Fruit fly (Drosophila melanogaster) whole organism, embryonic: ENCODE results near the gene Zn72D.

Experiments
- Bteb2 ChIP-seq: fragments of 200-800 bp; sonication (Bioruptor generic); optimal IDR thresholded peaks from 2 replicates; lab custom pipeline; 2016; ENCODE audit warnings: missing biosample characterization, missing genetic modification characterization
- CG10209 ChIP-seq: fragments of 200-800 bp; sonication (Bioruptor generic); optimal IDR thresholded peaks from 3 replicates; lab custom pipeline; 2017; ENCODE audit warnings: missing biosample characterization, mild to moderate bottlenecking, missing genetic modification characterization, missing genetic modification reagents
- CG10366 ChIP-seq: fragments of 200-800 bp; sonication (Bioruptor generic); IDR thresholded peaks from 2 replicates; pipeline ENCODE4 v1.3.6; 2022; ENCODE audit warnings: missing biosample characterization, missing genetic modification characterization
- CG10979 ChIP-seq: fragments of 200-800 bp; sonication (Bioruptor generic); optimal IDR thresholded peaks from 2 replicates; lab custom pipeline; 2018; ENCODE audit warnings: missing biosample characterization, mild to moderate bottlenecking, missing genetic modification characterization, moderate library complexity
- CG13287 ChIP-seq: fragments of 200-800 bp; sonication (Bioruptor generic); IDR thresholded peaks from 2 replicates; pipeline ENCODE4 v1.3.6; 2022; ENCODE audit warnings: missing biosample characterization, missing genetic modification characterization; ENCODE audit not compliant: partially characterized antibody
- CG14710 ChIP-seq: fragments of 200-800 bp; sonication (Bioruptor generic); optimal IDR thresholded peaks from 3 replicates; lab custom pipeline; 2019; ENCODE audit warnings: missing biosample characterization, mild to moderate bottlenecking, missing genetic modification characterization, moderate library complexity
- CG15073 ChIP-seq: fragments of 200-800 bp; sonication (Bioruptor generic); optimal IDR thresholded peaks from 2 replicates; lab custom pipeline; 2016; ENCODE audit warnings: missing biosample characterization, missing genetic modification characterization
- CG17328 ChIP-seq: fragments of 200-800 bp; sonication (Bioruptor generic); IDR thresholded peaks from 2 replicates; pipeline ENCODE4 v1.3.6; 2022; ENCODE audit warnings: missing biosample characterization, missing genetic modification characterization
- CG17612 ChIP-seq: fragments of 200-800 bp; sonication (Bioruptor generic); IDR thresholded peaks from 2 replicates; pipeline ENCODE4 v1.3.6; 2022; ENCODE audit warnings: missing biosample characterization, missing genetic modification characterization
- CG2129 ChIP-seq: fragments of 200-800 bp; sonication (Bioruptor generic); IDR thresholded peaks from 2 replicates; pipeline ENCODE4 v1.3.6; 2022; ENCODE audit warnings: missing biosample characterization, missing genetic modification characterization; ENCODE audit not compliant: partially characterized antibody
- CG3065 ChIP-seq: fragments of 200-800 bp; sonication (Bioruptor generic); optimal IDR thresholded peaks from 2 replicates; lab custom pipeline; 2016; ENCODE audit warnings: missing biosample characterization, missing genetic modification characterization
- CG7786 ChIP-seq: fragments of 200-800 bp; sonication (Bioruptor generic); optimal IDR thresholded peaks from 2 replicates; lab custom pipeline; 2016; ENCODE audit warnings: missing biosample characterization, missing genetic modification characterization
- CG7839 ChIP-seq: fragments of 200-800 bp; sonication (Bioruptor generic); optimal IDR thresholded peaks from 3 replicates; lab custom pipeline; 2018; ENCODE audit warnings: missing biosample characterization, mild to moderate bottlenecking, missing genetic modification characterization, moderate library complexity
- CG9609 ChIP-seq: fragments of 200-800 bp; sonication (Bioruptor generic); optimal IDR thresholded peaks from 3 replicates; lab custom pipeline; 2016; ENCODE audit warnings: missing biosample characterization, missing genetic modification characterization
- Chrac-16 ChIP-seq: fragments of 200-800 bp; sonication (Bioruptor generic); optimal IDR thresholded peaks from 3 replicates; lab custom pipeline; 2016; ENCODE audit warnings: missing biosample characterization, missing genetic modification characterization
- CkIIα-i1 ChIP-seq: fragments of 200-800 bp; sonication (Bioruptor generic); IDR thresholded peaks from 2 replicates; pipeline ENCODE4 v1.3.6; 2022; ENCODE audit warnings: missing biosample characterization, missing genetic modification characterization
- CrebB ChIP-seq: fragments of 200-800 bp; sonication (Bioruptor generic); optimal IDR thresholded peaks from 3 replicates; lab custom pipeline; 2018; ENCODE audit warnings: missing biosample characterization, mild to moderate bottlenecking, missing genetic modification characterization
- Dip3 ChIP-seq: fragments of 200-800 bp; sonication (Bioruptor generic); optimal IDR thresholded peaks from 3 replicates; lab custom pipeline; 2016; ENCODE audit warnings: missing biosample characterization, missing genetic modification characterization
- Hmr ChIP-seq: fragments of 200-800 bp; sonication (Bioruptor generic); optimal IDR thresholded peaks from 3 replicates; lab custom pipeline; 2017; ENCODE audit warnings: mild to moderate bottlenecking, missing biosample characterization, missing genetic modification reagents, missing genetic modification characterization
- Hmx ChIP-seq: fragments of 200-800 bp; sonication (Bioruptor generic); optimal IDR thresholded peaks from 2 replicates; lab custom pipeline; 2016; ENCODE audit warnings: missing biosample characterization, missing genetic modification characterization
- Hr3 ChIP-seq: fragments of 200-800 bp; sonication (Bioruptor generic); optimal IDR thresholded peaks from 3 replicates; lab custom pipeline; 2016; ENCODE audit warnings: missing biosample characterization, missing genetic modification characterization
- MESR4 ChIP-seq: fragments of 200-800 bp; sonication (Bioruptor generic); optimal IDR thresholded peaks from 2 replicates; lab custom pipeline; 2018; ENCODE audit warnings: missing biosample characterization, mild to moderate bottlenecking, missing genetic modification characterization, moderate library complexity
- Meics ChIP-seq: fragments of 200-800 bp; sonication (Bioruptor generic); optimal IDR thresholded peaks from 2 replicates; lab custom pipeline; 2017; ENCODE audit warnings: missing biosample characterization, mild to moderate bottlenecking, missing genetic modification characterization
- Myb ChIP-seq: fragments of 200-800 bp; sonication (Bioruptor generic); optimal IDR thresholded peaks from 2 replicates; lab custom pipeline; 2016; ENCODE audit warnings: missing biosample characterization, missing genetic modification characterization
- NFAT ChIP-seq: fragments of 200-800 bp; sonication (Bioruptor generic); IDR thresholded peaks from 2 replicates; pipeline ENCODE4 v1.3.6; 2022; ENCODE audit warnings: missing biosample characterization, missing genetic modification characterization
- Nf-YA ChIP-seq: fragments of 200-800 bp; sonication (Bioruptor generic); IDR thresholded peaks from 2 replicates; pipeline ENCODE4 v1.3.6; 2022; ENCODE audit warnings: missing biosample characterization, missing genetic modification characterization
- Nf-YC ChIP-seq: fragments of 200-800 bp; optimal IDR thresholded peaks from 3 replicates; lab custom pipeline; 2019; ENCODE audit warnings: missing biosample characterization, mild to moderate bottlenecking, missing genetic modification characterization, moderate library complexity
- Rfx ChIP-seq: fragments of 200-800 bp; sonication (Bioruptor generic); IDR thresholded peaks from 2 replicates; pipeline ENCODE4 v1.3.6; 2022; ENCODE audit warnings: missing biosample characterization, missing genetic modification characterization
- Ssrp ChIP-seq: fragments of 200-800 bp; sonication (Bioruptor generic); optimal IDR thresholded peaks from 2 replicates; lab custom pipeline; 2018; ENCODE audit warnings: missing biosample characterization, mild to moderate bottlenecking, missing genetic modification characterization, moderate library complexity
- abd-A ChIP-seq: fragments of 200-800 bp; sonication (Bioruptor generic); optimal IDR thresholded peaks from 3 replicates; lab custom pipeline; 2019; ENCODE audit warnings: missing biosample characterization, mild to moderate bottlenecking, missing genetic modification characterization, moderate library complexity
- ase ChIP-seq: fragments of 200-800 bp; sonication (Bioruptor generic); IDR thresholded peaks from 3 replicates; pipeline ENCODE4 v1.3.6; 2022; ENCODE audit warnings: missing biosample characterization, missing genetic modification characterization
- ato ChIP-seq: fragments of 200-800 bp; sonication (Bioruptor generic); IDR thresholded peaks from 2 replicates; pipeline ENCODE4 v1.3.6; 2022; ENCODE audit warnings: missing biosample characterization, missing genetic modification characterization; ENCODE audit not compliant: partially characterized antibody
- btn ChIP-seq: fragments of 200-800 bp; sonication (Bioruptor generic); optimal IDR thresholded peaks from 2 replicates; lab custom pipeline; 2016; ENCODE audit warnings: missing biosample characterization, missing genetic modification characterization
- chif ChIP-seq, 2 experiments: fragments of 200-800 bp; sonication (Bioruptor generic); optimal IDR thresholded peaks; 3 replicates each; lab custom pipeline; 2016; ENCODE audit warnings: missing biosample characterization in 2 of 2, missing genetic modification characterization in 2 of 2
- ci ChIP-seq: fragments of 200-800 bp; sonication (Bioruptor generic); IDR thresholded peaks from 3 replicates; pipeline ENCODE4 v1.3.6; 2022; ENCODE audit warnings: missing biosample characterization, missing genetic modification characterization
- gce ChIP-seq: fragments of 200-800 bp; sonication (Bioruptor generic); IDR thresholded peaks from 3 replicates; pipeline ENCODE4 v1.3.6; 2022; ENCODE audit warnings: missing biosample characterization, missing genetic modification characterization
- hbn ChIP-seq: fragments of 200-800 bp; sonication (Bioruptor generic); IDR thresholded peaks from 2 replicates; pipeline ENCODE4 v1.3.6; 2022; ENCODE audit warnings: missing biosample characterization, missing genetic modification characterization; ENCODE audit not compliant: partially characterized antibody
- jing ChIP-seq: fragments of 200-800 bp; sonication (Bioruptor generic); optimal IDR thresholded peaks from 2 replicates; lab custom pipeline; 2018; ENCODE audit warnings: missing biosample characterization, mild to moderate bottlenecking, missing genetic modification characterization
- jumu ChIP-seq: fragments of 200-800 bp; sonication (Bioruptor generic); optimal IDR thresholded peaks from 3 replicates; lab custom pipeline; 2016; ENCODE audit warnings: missing biosample characterization, missing genetic modification characterization
- knrl ChIP-seq: fragments of 200-800 bp; sonication (Bioruptor generic); IDR thresholded peaks from 3 replicates; pipeline ENCODE4 v1.3.6; 2022; ENCODE audit warnings: missing biosample characterization, missing genetic modification characterization; ENCODE audit not compliant: partially characterized antibody
- lmd ChIP-seq: fragments of 200-800 bp; sonication (Bioruptor generic); IDR thresholded peaks from 2 replicates; pipeline ENCODE4 v1.3.6; 2022; ENCODE audit warnings: missing biosample characterization, missing genetic modification characterization
- nmo ChIP-seq: fragments of 200-800 bp; sonication (Bioruptor generic); optimal IDR thresholded peaks from 2 replicates; lab custom pipeline; 2018; ENCODE audit warnings: missing biosample characterization, mild to moderate bottlenecking, missing genetic modification characterization, moderate library complexity
- oc ChIP-seq: fragments of 200-800 bp; sonication (Bioruptor generic); optimal IDR thresholded peaks from 2 replicates; lab custom pipeline; 2018; ENCODE audit warnings: missing biosample characterization, mild to moderate bottlenecking, missing genetic modification characterization, moderate library complexity
- peb ChIP-seq: fragments of 200-800 bp; sonication (Bioruptor generic); IDR thresholded peaks from 2 replicates; pipeline ENCODE4 v1.3.6; 2022; ENCODE audit warnings: missing biosample characterization, missing genetic modification characterization
- phol ChIP-seq: fragments of 200-800 bp; sonication (Bioruptor generic); optimal IDR thresholded peaks from 3 replicates; lab custom pipeline; 2018; ENCODE audit warnings: missing biosample characterization, mild to moderate bottlenecking, missing genetic modification characterization, moderate library complexity
- sr ChIP-seq: fragments of 200-800 bp; sonication (Bioruptor generic); IDR thresholded peaks from 3 replicates; pipeline ENCODE4 v1.3.6; 2022; ENCODE audit warnings: missing biosample characterization, missing genetic modification characterization
- tap ChIP-seq: fragments of 200-800 bp; optimal IDR thresholded peaks from 3 replicates; lab custom pipeline; 2019; ENCODE audit warnings: missing biosample characterization, mild to moderate bottlenecking, missing genetic modification characterization, moderate library complexity
- ttk ChIP-seq: fragments of 200-800 bp; sonication (Bioruptor generic); IDR thresholded peaks from 2 replicates; pipeline ENCODE4 v2.1.2; 2022; ENCODE audit warnings: missing biosample characterization, missing genetic modification characterization
- usp ChIP-seq: fragments of >200 bp; optimal IDR thresholded peaks from 2 replicates; lab custom pipeline; 2017; ENCODE audit warnings: missing biosample characterization, missing genetic modification characterization
- wdn ChIP-seq: fragments of 200-800 bp; sonication (Bioruptor generic); IDR thresholded peaks from 2 replicates; pipeline ENCODE4 v1.3.6; 2022; ENCODE audit warnings: missing biosample characterization, missing genetic modification characterization

The Zn72D gene

dm6 chr3L:16160420-16161069 lies 48.1 kb upstream of the Zn72D start (continued):
- no peak for TF ChIP-seq sr (GFP tag; lab: Robert Waterston, UW)
- TF ChIP-seq Chrac-16 (GFP tag; lab: Kevin White, UChicago), result peak; percentile 47
- TF ChIP-seq Dip3 (GFP tag; lab: Kevin White, UChicago), result peak; percentile 73
- TF ChIP-seq Nf-YC (tag; lab: Kevin White, UChicago), result peak; percentile 41
- peak; percentile 31 to 50 for TF ChIP-seq chif (GFP tag; optimal IDR thresholded peaks at IDR 0.05; lab: Kevin White, UChicago)
- peak; percentile 73 for TF ChIP-seq CG9609 (GFP tag; lab: Kevin White, UChicago)
- TF ChIP-seq CG10979, result peak; percentile 49
- TF ChIP-seq CG7839 (tag; lab: Kevin White, UChicago), result peak; percentile 79
- TF ChIP-seq abd-A (tag; lab: Kevin White, UChicago), result no peak
- TF ChIP-seq CG17328 (GFP tag; lab: Robert Waterston, UW), result no peak
- peak; percentile 56 for TF ChIP-seq Hr3
- no peak for TF ChIP-seq ci (GFP tag; lab: Robert Waterston, UW)
- TF ChIP-seq wdn (GFP tag; lab: Robert Waterston, UW), result no peak
- no peak for TF ChIP-seq CG15073
- peak; percentile 75 for TF ChIP-seq CG10209 (GFP tag; lab: Kevin White, UChicago)
- no peak for TF ChIP-seq Bteb2 (GFP tag; lab: Kevin White, UChicago)
- no peak for TF ChIP-seq Hmx
- TF ChIP-seq CG3065, result no peak
- TF ChIP-seq ase, result 0 out of 3 replicates have a peak, but pooled peaks have one; percentile 36
- TF ChIP-seq peb (GFP tag; lab: Robert Waterston, UW), result no peak
- TF ChIP-seq phol, result peak; percentile 67
- no peak for TF ChIP-seq CG2129
- TF ChIP-seq CG17612 (GFP tag; lab: Robert Waterston, UW), result no peak
- peak; percentile 23 for TF ChIP-seq jumu (GFP tag; lab: Kevin White, UChicago)
- peak; percentile 69 for TF ChIP-seq nmo (GFP tag; lab: Kevin White, UChicago)
- TF ChIP-seq Myb (GFP tag; lab: Kevin White, UChicago), result peak; percentile 43
- peak; percentile 48 for TF ChIP-seq tap (tag; lab: Kevin White, UChicago)
- no peak for TF ChIP-seq MESR4
- no peak for TF ChIP-seq CrebB (tag; lab: Kevin White, UChicago)
- TF ChIP-seq Ssrp (tag; lab: Kevin White, UChicago), result peak; percentile 60
- TF ChIP-seq gce, result no peak
- TF ChIP-seq CG10366 (GFP tag; lab: Robert Waterston, UW), result peak; percentile 28; the same call in 1 of the 2 replicates
- TF ChIP-seq jing (GFP tag; lab: Kevin White, UChicago), result peak; percentile 22
- no peak for TF ChIP-seq ato (GFP tag; lab: Robert Waterston, UW)
- TF ChIP-seq ttk (GFP tag; lab: Robert Waterston, UW), result no peak
- TF ChIP-seq hbn (GFP tag; lab: Robert Waterston, UW), result no peak
- TF ChIP-seq knrl, result no peak
- peak; percentile 81 for TF ChIP-seq Hmr
- peak; percentile 73 for TF ChIP-seq lmd (GFP tag; lab: Robert Waterston, UW)
- TF ChIP-seq btn (GFP tag; lab: Kevin White, UChicago), result no peak
- no peak for TF ChIP-seq Nf-YA
- no peak for TF ChIP-seq oc (tag; lab: Kevin White, UChicago)
- TF ChIP-seq CG13287 (GFP tag; lab: Robert Waterston, UW), result no peak
- no peak for TF ChIP-seq CkIIα-i1
- peak; percentile 69 for TF ChIP-seq CG7786 (GFP tag; lab: Kevin White, UChicago)
- TF ChIP-seq CG14710, result peak; percentile 13
- TF ChIP-seq usp (GFP tag; lab: Kevin White, UChicago), result no peak
- TF ChIP-seq Rfx (GFP tag; lab: Robert Waterston, UW), result peak; percentile 69
- peak; percentile 71 for TF ChIP-seq Meics (GFP tag; lab: Kevin White, UChicago)
- TF ChIP-seq NFAT (GFP tag; lab: Robert Waterston, UW), result no peak
